Worm (Caenorhabditis elegans) whole organism, L1 larva: ENCODE results near the gene F25D1.8.

ENCODE experiments used
- C04F5.9 ChIP-seq: sonication (generic microtip); optimal IDR thresholded peaks from 2 replicates; lab custom pipeline; 2016; ENCODE audit warnings: missing genetic modification characterization, missing compliant biosample characterization
- C16A3.4 ChIP-seq: fragments of 150-350 bp; optimal IDR thresholded peaks from 2 replicates; lab custom pipeline; 2014; ENCODE audit warnings: missing biosample characterization, missing genetic modification characterization
- C34B4.2 ChIP-seq: sonication (generic microtip); optimal IDR thresholded peaks from 2 replicates; lab custom pipeline; 2017; ENCODE audit warnings: mild to moderate bottlenecking, missing genetic modification characterization, missing compliant biosample characterization
- F16B12.6 ChIP-seq: fragments of 150-350 bp; optimal IDR thresholded peaks from 2 replicates; lab custom pipeline; 2014; ENCODE audit warnings: missing biosample characterization, missing genetic modification characterization
- ama-1 ChIP-seq: fragments of 150-350 bp; optimal IDR thresholded peaks from 2 replicates; lab custom pipeline; 2014
- blmp-1 ChIP-seq: fragments of 150-350 bp; optimal IDR thresholded peaks from 2 replicates; lab custom pipeline; 2014; ENCODE audit warnings: missing biosample characterization, missing genetic modification characterization
- ceh-82 ChIP-seq, 3 experiments: fragments of 150-350 bp in 1 of 3; sonication (generic microtip) in 2 of 3; optimal IDR thresholded peaks; 2 replicates each; lab custom pipeline; 2014 to 2017; ENCODE audit warnings: missing biosample characterization in 3 of 3, missing genetic modification characterization in 3 of 3
- ceh-90 ChIP-seq: sonication (generic microtip); optimal IDR thresholded peaks from 2 replicates; lab custom pipeline; 2016; ENCODE audit warnings: missing genetic modification characterization, missing compliant biosample characterization
- efl-1 ChIP-seq, 4 experiments: fragments of 150-350 bp; optimal IDR thresholded peaks in 3 of 4; peaks in 1 of 4; 1 replicate in 1 of 4; 2 replicates in 3 of 4; lab custom pipeline; 2014; ENCODE audit warnings: missing biosample characterization in 2 of 4, missing genetic modification characterization in 2 of 4, missing genetic modification reagents in 2 of 4
- egl-27 ChIP-seq, 2 experiments: fragments of 150-350 bp in 1 of 2; sonication (generic microtip); optimal IDR thresholded peaks; 3 replicates each; lab custom pipeline; 2017 to 2018; ENCODE audit warnings: missing biosample characterization in 2 of 2, missing genetic modification characterization in 2 of 2, missing genetic modification reagents in 2 of 2
- elt-2 ChIP-seq: sonication (generic microtip); optimal IDR thresholded peaks from 2 replicates; lab custom pipeline; 2016; ENCODE audit warnings: missing genetic modification characterization, mild to moderate bottlenecking, inconsistent platforms, missing compliant biosample characterization, missing genetic modification reagents
- fkh-4 ChIP-seq: sonication (generic microtip); optimal IDR thresholded peaks from 2 replicates; lab custom pipeline; 2016; ENCODE audit warnings: missing compliant biosample characterization, missing genetic modification characterization, borderline replicate concordance
- fkh-8 ChIP-seq: sonication (generic microtip); optimal IDR thresholded peaks from 2 replicates; lab custom pipeline; 2016; ENCODE audit warnings: mild to moderate bottlenecking, missing genetic modification characterization, missing compliant biosample characterization
- grh-1 ChIP-seq: fragments of 200-800 bp; sonication (Bioruptor generic); IDR thresholded peaks from 2 replicates; pipeline ENCODE4 v1.3.6; 2022; ENCODE audit warnings: missing genetic modification reagents, missing genetic modification characterization, missing compliant biosample characterization
- hlh-4 ChIP-seq: sonication (generic microtip); optimal IDR thresholded peaks from 2 replicates; lab custom pipeline; 2016; ENCODE audit warnings: mild to moderate bottlenecking, missing genetic modification characterization, missing compliant biosample characterization
- hpl-2 ChIP-seq: fragments of 150-350 bp; optimal IDR thresholded peaks from 2 replicates; lab custom pipeline; 2014; ENCODE audit warnings: missing biosample characterization, missing genetic modification reagents, missing genetic modification characterization
- jun-1 ChIP-seq: fragments of 150-350 bp; optimal IDR thresholded peaks from 2 replicates; lab custom pipeline; 2014; ENCODE audit warnings: missing biosample characterization, missing genetic modification reagents, missing genetic modification characterization
- lin-13 ChIP-seq: fragments of 150-350 bp; optimal IDR thresholded peaks from 2 replicates; lab custom pipeline; 2014; ENCODE audit warnings: missing biosample characterization, missing genetic modification reagents, missing genetic modification characterization
- lin-15B ChIP-seq: fragments of 150-350 bp; sonication (generic microtip); optimal IDR thresholded peaks from 3 replicates; lab custom pipeline; 2014; ENCODE audit warnings: missing biosample characterization, missing genetic modification characterization
- lin-39 ChIP-seq: fragments of 150-350 bp; optimal IDR thresholded peaks from 2 replicates; lab custom pipeline; 2014; ENCODE audit warnings: missing biosample characterization, missing genetic modification reagents, missing genetic modification characterization
- lir-3 ChIP-seq: sonication (generic microtip); optimal IDR thresholded peaks from 2 replicates; lab custom pipeline; 2016; ENCODE audit warnings: mild to moderate bottlenecking, missing genetic modification characterization, moderate library complexity, missing compliant biosample characterization; ENCODE audit not compliant: poor library complexity
- lsy-2 ChIP-seq, 2 experiments: fragments of 150-350 bp; optimal IDR thresholded peaks; 2 replicates each; lab custom pipeline; 2014; ENCODE audit warnings: missing biosample characterization in 2 of 2, missing genetic modification characterization in 2 of 2
- mab-9 ChIP-seq: fragments of 200-800 bp; sonication (Bioruptor generic); IDR thresholded peaks from 2 replicates; pipeline ENCODE4 v1.3.6; 2022; ENCODE audit warnings: missing genetic modification reagents, missing genetic modification characterization, missing compliant biosample characterization
- mef-2 ChIP-seq: fragments of 150-350 bp; optimal IDR thresholded peaks from 2 replicates; lab custom pipeline; 2014; ENCODE audit warnings: missing biosample characterization, missing genetic modification characterization
- mep-1 ChIP-seq: fragments of 150-350 bp; optimal IDR thresholded peaks from 2 replicates; lab custom pipeline; 2014; ENCODE audit warnings: missing biosample characterization, missing genetic modification characterization
- nhr-19 ChIP-seq: fragments of 200-800 bp; sonication (Bioruptor generic); conservative IDR thresholded peaks from 2 replicates; pipeline ENCODE4 v1.3.6; 2022; ENCODE audit warnings: missing genetic modification characterization, missing compliant biosample characterization
- nhr-20 ChIP-seq: sonication (generic microtip); optimal IDR thresholded peaks from 2 replicates; lab custom pipeline; 2016; ENCODE audit warnings: mild to moderate bottlenecking, missing genetic modification characterization, missing compliant biosample characterization
- nhr-237 ChIP-seq: fragments of 150-350 bp; optimal IDR thresholded peaks from 2 replicates; lab custom pipeline; 2014; ENCODE audit warnings: missing biosample characterization, missing genetic modification characterization
- nhr-47 ChIP-seq: sonication (generic microtip); optimal IDR thresholded peaks from 2 replicates; lab custom pipeline; 2016; ENCODE audit warnings: mild to moderate bottlenecking, missing genetic modification characterization, moderate library complexity, missing compliant biosample characterization
- nhr-71 ChIP-seq: sonication (generic microtip); optimal IDR thresholded peaks from 2 replicates; lab custom pipeline; 2016; ENCODE audit warnings: mild to moderate bottlenecking, missing genetic modification characterization, moderate library complexity, missing compliant biosample characterization
- nhr-77 ChIP-seq: fragments of 150-350 bp; optimal IDR thresholded peaks from 2 replicates; lab custom pipeline; 2014; ENCODE audit warnings: missing biosample characterization, missing genetic modification characterization
- nhr-85 ChIP-seq: sonication (generic microtip); peaks from one replicate; lab custom pipeline; 2016; ENCODE audit warnings: missing genetic modification characterization, inconsistent platforms, missing compliant biosample characterization
- nhr-90 ChIP-seq: sonication (generic microtip); optimal IDR thresholded peaks from 2 replicates; lab custom pipeline; 2016; ENCODE audit warnings: mild to moderate bottlenecking, missing genetic modification characterization, missing compliant biosample characterization; ENCODE audit not compliant: poor library complexity
- skn-1 ChIP-seq: fragments of 150-350 bp; optimal IDR thresholded peaks from 2 replicates; lab custom pipeline; 2014; ENCODE audit warnings: missing biosample characterization, missing genetic modification characterization
- snpc-4 ChIP-seq: fragments of 150-350 bp; optimal IDR thresholded peaks from 2 replicates; lab custom pipeline; 2014; ENCODE audit warnings: missing biosample characterization, missing genetic modification characterization
- sup-37 ChIP-seq: fragments of 200-800 bp; sonication (Bioruptor generic); optimal IDR thresholded peaks from 2 replicates; lab custom pipeline; 2018; ENCODE audit warnings: mild to moderate bottlenecking, missing genetic modification characterization, missing compliant biosample characterization
- tbx-2 ChIP-seq: sonication (generic microtip); optimal IDR thresholded peaks from 2 replicates; lab custom pipeline; 2016; ENCODE audit warnings: missing genetic modification characterization, missing compliant biosample characterization
- tlp-1 ChIP-seq: fragments of 150-350 bp; optimal IDR thresholded peaks from 2 replicates; lab custom pipeline; 2014; ENCODE audit warnings: missing biosample characterization, missing genetic modification characterization
- unc-130 ChIP-seq: fragments of 150-350 bp; optimal IDR thresholded peaks from 2 replicates; lab custom pipeline; 2017; ENCODE audit warnings: missing biosample characterization, missing genetic modification characterization, inconsistent platforms
- unc-62 ChIP-seq: fragments of 150-350 bp; optimal IDR thresholded peaks from 2 replicates; lab custom pipeline; 2014; ENCODE audit warnings: missing biosample characterization, missing genetic modification reagents, missing genetic modification characterization
- unc-86 ChIP-seq: sonication (generic microtip); optimal IDR thresholded peaks from 2 replicates; lab custom pipeline; 2016; ENCODE audit warnings: missing genetic modification characterization, missing compliant biosample characterization
- zag-1 ChIP-seq: fragments of 150-350 bp; optimal IDR thresholded peaks from 2 replicates; lab custom pipeline; 2014; ENCODE audit warnings: missing biosample characterization, missing genetic modification characterization
- zip-4 ChIP-seq: fragments of 200-800 bp; sonication (Bioruptor generic); optimal IDR thresholded peaks from 2 replicates; lab custom pipeline; 2018; ENCODE audit warnings: mild to moderate bottlenecking, missing genetic modification characterization, moderate library complexity, missing compliant biosample characterization
- ztf-11 ChIP-seq, 2 experiments: sonication (generic microtip); optimal IDR thresholded peaks; 2 replicates each; lab custom pipeline; 2016 to 2017; ENCODE audit warnings: missing genetic modification characterization in 2 of 2, missing biosample characterization in 1 of 2, missing compliant biosample characterization in 1 of 2
- ztf-4 ChIP-seq: fragments of 150-350 bp; optimal IDR thresholded peaks from 2 replicates; lab custom pipeline; 2014; ENCODE audit warnings: missing biosample characterization, missing genetic modification characterization

F25D1.8 gene

ce11 chrV:10536808-10537207, 2.4 kb upstream of the F25D1.8 start (continued):
- TF ChIP-seq grh-1 (GFP tag; lab: Robert Waterston, UW), result peak; percentile 92
- TF ChIP-seq blmp-1 (tag; lab: Kevin White, UChicago), result peak; percentile 92
- TF ChIP-seq tlp-1 (tag; lab: Kevin White, UChicago), result no peak
- peak; percentile 96 for TF ChIP-seq C16A3.4 (tag; lab: Kevin White, UChicago)
- TF ChIP-seq ama-1, result peak; percentile 84
- peak; percentile 90 for TF ChIP-seq nhr-77 (tag; lab: Kevin White, UChicago)
- peak; percentile 74 for TF ChIP-seq zip-4 (GFP tag; lab: Kevin White, UChicago)
- TF ChIP-seq efl-1 (optimal IDR thresholded peaks at IDR 0.05; lab: Kevin White, UChicago), result peak; percentile 82 to 98
- peak; percentile 96 to 100 for TF ChIP-seq efl-1 (GFP tag; optimal IDR thresholded peaks at IDR 0.05 in 1 of 2; lab: Kevin White, UChicago)
- peak in 1 of 2 experiments; percentile 80 for TF ChIP-seq ztf-11 (tag; optimal IDR thresholded peaks at IDR 0.05; lab: Kevin White, UChicago)
- peak; percentile 77 for TF ChIP-seq sup-37
- peak in 1 of 2 experiments; percentile 40 for TF ChIP-seq egl-27 (tag; optimal IDR thresholded peaks at IDR 0.05; lab: Kevin White, UChicago)
- peak; percentile 96 for TF ChIP-seq nhr-47 (tag; lab: Kevin White, UChicago)
- peak; percentile 88 for TF ChIP-seq snpc-4
- peak; percentile 96 for TF ChIP-seq nhr-71
- no peak for TF ChIP-seq hpl-2 (GFP tag; lab: Kevin White, UChicago)
- TF ChIP-seq F16B12.6, result peak; percentile 57
- peak; percentile 84 for TF ChIP-seq unc-130
- TF ChIP-seq lin-13 (GFP tag; lab: Kevin White, UChicago), result peak; percentile 80
- peak; percentile 95 for TF ChIP-seq tbx-2 (tag; lab: Kevin White, UChicago)
- TF ChIP-seq lir-3 (tag; lab: Kevin White, UChicago), result peak; percentile 86
- TF ChIP-seq ceh-82 (tag; optimal IDR thresholded peaks at IDR 0.05; lab: Kevin White, UChicago), result peak; percentile 82 to 93 (median 86)
- peak; percentile 79 for TF ChIP-seq lin-15B (tag; lab: Kevin White, UChicago)
- no peak for TF ChIP-seq unc-62 (GFP tag; lab: Kevin White, UChicago)
- TF ChIP-seq C34B4.2, result no peak
- peak; percentile 81 for TF ChIP-seq lin-39 (tag; lab: Kevin White, UChicago)
- peak; percentile 94 for TF ChIP-seq nhr-19
- TF ChIP-seq nhr-237 (tag; lab: Kevin White, UChicago), result peak; percentile 76
- TF ChIP-seq ztf-4 (tag; lab: Kevin White, UChicago), result peak; percentile 63
- TF ChIP-seq elt-2 (tag; lab: Kevin White, UChicago), result peak; percentile 62
- TF ChIP-seq mep-1, result peak; percentile 99
- peak; percentile 93 to 95 for TF ChIP-seq lsy-2 (tag; optimal IDR thresholded peaks at IDR 0.05; lab: Kevin White, UChicago)
- TF ChIP-seq unc-86 (tag; lab: Kevin White, UChicago), result peak; percentile 89
- peak; percentile 83 for TF ChIP-seq mab-9 (GFP tag; lab: Robert Waterston, UW)
- TF ChIP-seq skn-1 (tag; lab: Kevin White, UChicago), result peak; percentile 85
- TF ChIP-seq ceh-90 (tag; lab: Kevin White, UChicago), result peak; percentile 47
- peak; percentile 71 for TF ChIP-seq fkh-4 (tag; lab: Kevin White, UChicago)
- peak; percentile 69 for TF ChIP-seq C04F5.9
- peak; percentile 91 for TF ChIP-seq fkh-8
- TF ChIP-seq nhr-90, result peak; percentile 93

ce11 chrV:10540024-10540423, 810 bp downstream of the F25D1.8 start, which contains the start of gene degt-1:
Gene degt-1, plus strand, starts transcription at chrV:10540324.
- no peak for TF ChIP-seq efl-1 (optimal IDR thresholded peaks at IDR 0.05; lab: Kevin White, UChicago)
- TF ChIP-seq efl-1 (GFP tag; optimal IDR thresholded peaks at IDR 0.05 in 1 of 2; lab: Kevin White, UChicago), result peak in 1 of 2 experiments; percentile 64
- no peak for TF ChIP-seq ztf-4 (tag; lab: Kevin White, UChicago)
- TF ChIP-seq, all 84 proteins: peak for 1

ce11 chrV:10546749-10547148, 7.5 kb downstream of the F25D1.8 start, which contains the start of gene F25D1.5:
Gene F25D1.5, minus strand, starts transcription at chrV:10546783.
- TF ChIP-seq nhr-85 (tag; lab: Kevin White, UChicago) (peak; percentile 79), lir-3 (tag; lab: Kevin White, UChicago) (no peak), nhr-20 (tag; lab: Kevin White, UChicago) (peak; percentile 36), mef-2 (tag; lab: Kevin White, UChicago) (no peak), jun-1 (tag; lab: Kevin White, UChicago) (no peak), fkh-4 (tag; lab: Kevin White, UChicago) (no peak), lsy-2 (tag; optimal IDR thresholded peaks at IDR 0.05; lab: Kevin White, UChicago) (no peak), C04F5.9 (no peak), lin-15B (tag; lab: Kevin White, UChicago) (no peak), F16B12.6 (no peak), ztf-11 (tag; optimal IDR thresholded peaks at IDR 0.05; lab: Kevin White, UChicago) (no peak), efl-1 (optimal IDR thresholded peaks at IDR 0.05; lab: Kevin White, UChicago) (peak in 1 of 2 experiments; percentile 6), efl-1 (GFP tag; optimal IDR thresholded peaks at IDR 0.05 in 1 of 2; lab: Kevin White, UChicago) (no peak), zag-1 (tag; lab: Kevin White, UChicago) (no peak), nhr-77 (tag; lab: Kevin White, UChicago) (peak; percentile 80), nhr-90 (peak; percentile 6), hlh-4 (tag; lab: Kevin White, UChicago) (no peak), elt-2 (tag; lab: Kevin White, UChicago) (peak; percentile 1), mep-1 (no peak)
